Worm (Caenorhabditis elegans): Measurements from ENCODE around the gene Y49A3A.4.

The Y49A3A.4 gene

ce11 chrV:14358577-14358976 lies at the start of gene Y49A3A.4:
Y49A3A.4 (minus strand) TSS chrV:14358890.
- TF ChIP-seq attf-6 (GFP tag; IDR thresholded peaks at IDR 0.05) (0 out of 2 replicates have a peak, but pooled peaks have one; percentile 40), D2030.7 (GFP tag; IDR thresholded peaks at IDR 0.05) (peak; percentile 37; the same call in 1 of the 2 replicates), F23B12.7 (tag; optimal IDR thresholded peaks at IDR 0.05; ENCODE audit: insufficient read depth) (no peak), zfh-2 (GFP tag; conservative IDR thresholded peaks at IDR 0.05) (0 out of 2 replicates have a peak, but pooled peaks have one; percentile 23), snpc-1.1 (tag; optimal IDR thresholded peaks at IDR 0.05; ENCODE audit: insufficient read depth) (peak; percentile 85), tbp1 (GFP tag; optimal IDR thresholded peaks at IDR 0.05) (peak; percentile 47), Y79H2A.3 (GFP tag; conservative IDR thresholded peaks at IDR 0.05) (no peak), ztf-6 (GFP tag; IDR thresholded peaks at IDR 0.05) (no peak), K12H6.12 (tag; optimal IDR thresholded peaks at IDR 0.05) (no peak), madf-6 (GFP tag; IDR thresholded peaks at IDR 0.05) (no peak), die-1 (tag; optimal IDR thresholded peaks at IDR 0.05) (no peak), snpc-4 (GFP tag; optimal IDR thresholded peaks at IDR 0.05) (peak; percentile 82), snpc-4 (tag; optimal IDR thresholded peaks at IDR 0.05) (peak; percentile 77 to 93 (median 83)), him-1 (tag; optimal IDR thresholded peaks at IDR 0.05) (no peak), ztf-18 (tag; optimal IDR thresholded peaks at IDR 0.05) (peak; percentile 18), pbrm-1 (GFP tag; IDR thresholded peaks at IDR 0.05) (0 out of 2 replicates have a peak, but pooled peaks have one; percentile 38), hmg-1.2 (GFP tag; IDR thresholded peaks at IDR 0.05) (peak; percentile 32; the same call in 1 of the 2 replicates)

- TF ChIP-seq Y95B8A.8 (GFP tag; IDR thresholded peaks at IDR 0.05) (no peak), let-526 (GFP tag; IDR thresholded peaks at IDR 0.05) (no peak), snpc-4 (GFP tag; optimal IDR thresholded peaks at IDR 0.05) (no peak), snpc-4 (tag; optimal IDR thresholded peaks at IDR 0.05) (no peak), rpc-1 (optimal IDR thresholded peaks at IDR 0.05) (no peak), rpc-1 (tag; optimal IDR thresholded peaks at IDR 0.05) (no peak), rec-8 (tag; optimal IDR thresholded peaks at IDR 0.05) (no peak), F39B2.1 (GFP tag; IDR thresholded peaks at IDR 0.05) (no peak), F57A8.1 (GFP tag; optimal IDR thresholded peaks at IDR 0.05) (no peak), K11D2.4 (GFP tag; IDR thresholded peaks at IDR 0.05) (no peak), akir-1 (GFP tag; optimal IDR thresholded peaks at IDR 0.05) (no peak)
Observed at ce11 chrV:14405647-14406046, 47.0 kb upstream of the Y49A3A.4 start.

- TF ChIP-seq xnd-1 (tag; optimal IDR thresholded peaks at IDR 0.05) (no peak), F39B2.1 (GFP tag; IDR thresholded peaks at IDR 0.05) (no peak), attf-5 (GFP tag; optimal IDR thresholded peaks at IDR 0.05) (no peak), F37B4.10 (GFP tag; IDR thresholded peaks at IDR 0.05) (0 out of 2 replicates have a peak, but pooled peaks have one; percentile 79), snpc-1.1 (tag; optimal IDR thresholded peaks at IDR 0.05; ENCODE audit: insufficient read depth) (peak; percentile 83), pbrm-1 (GFP tag; IDR thresholded peaks at IDR 0.05) (peak; percentile 54; the same call in 1 of the 2 replicates), aptf-3 (GFP tag; IDR thresholded peaks at IDR 0.05) (no peak), snpc-4 (GFP tag; optimal IDR thresholded peaks at IDR 0.05) (peak; percentile 80), snpc-4 (tag; optimal IDR thresholded peaks at IDR 0.05) (peak in 3 of 4 experiments; percentile 84 to 96 (median 93)), F55B11.4 (tag; optimal IDR thresholded peaks at IDR 0.05; ENCODE audit: borderline replicate concordance, insufficient read depth) (no peak), lsl-1 (GFP tag; optimal IDR thresholded peaks at IDR 0.05) (no peak), aptf-2 (GFP tag; conservative IDR thresholded peaks at IDR 0.05) (no peak), lin-26 (GFP tag; IDR thresholded peaks at IDR 0.05) (no peak), ceh-100 (GFP tag; IDR thresholded peaks at IDR 0.05) (no peak), F10E7.11 (tag; optimal IDR thresholded peaks at IDR 0.05) (no peak), akir-1 (GFP tag; optimal IDR thresholded peaks at IDR 0.05) (no peak), F23B12.7 (tag; optimal IDR thresholded peaks at IDR 0.05; ENCODE audit: insufficient read depth) (no peak), ztf-6 (GFP tag; IDR thresholded peaks at IDR 0.05) (no peak), C06A6.2 (GFP tag; conservative IDR thresholded peaks at IDR 0.05) (no peak), nhr-27 (tag; optimal IDR thresholded peaks at IDR 0.05) (no peak), him-1 (tag; optimal IDR thresholded peaks at IDR 0.05) (peak; percentile 27), F57C9.4 (tag; optimal IDR thresholded peaks at IDR 0.05) (no peak), snpc-3.4 (tag; optimal IDR thresholded peaks at IDR 0.05) (peak; percentile 50), ets-4 (GFP tag; optimal IDR thresholded peaks at IDR 0.05) (no peak), efl-1 (GFP tag; optimal IDR thresholded peaks at IDR 0.05) (no peak)
Observed at ce11 chrV:14396123-14396669, 37.5 kb upstream of the Y49A3A.4 start.
